Worm (Caenorhabditis elegans): ENCODE results near the gene ZK682.7.

- TF ChIP-seq hmbx-1 (tag; optimal IDR thresholded peaks at IDR 0.05) (no peak), tbx-11 (GFP tag; IDR thresholded peaks at IDR 0.05) (no peak), ama-1 (optimal IDR thresholded peaks at IDR 0.05) (no peak), pes-1 (GFP tag; IDR thresholded peaks at IDR 0.05) (no peak), B0310.2 (tag; optimal IDR thresholded peaks at IDR 0.05) (no peak), F13C5.2 (tag; optimal IDR thresholded peaks at IDR 0.05) (no peak)
These were observed 18.4 kb downstream of the ZK682.7 start for ce11 chrV:9273587-9273986.
